Worm (Caenorhabditis elegans): ENCODE data around the gene C52G5.2.

The C52G5.2 gene

DNA sequence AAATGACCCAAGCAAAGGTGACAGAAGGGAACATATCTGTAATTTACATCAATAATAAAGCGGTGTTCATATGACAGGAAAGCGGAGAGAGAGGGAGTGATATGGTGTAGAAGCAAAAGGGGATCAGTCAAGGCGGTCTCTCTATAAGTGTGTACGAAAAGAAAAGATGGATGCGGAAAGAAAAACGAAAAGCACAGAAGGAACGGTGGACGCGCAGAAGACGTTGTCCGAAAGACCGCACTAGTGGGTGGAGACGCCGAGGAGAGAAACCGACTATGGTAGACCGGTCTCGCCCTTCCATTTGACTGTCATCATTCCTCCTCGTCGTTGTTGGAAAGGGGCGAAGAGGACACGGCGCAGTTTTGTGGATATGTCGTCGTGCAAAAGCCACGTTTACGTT lies at the start of gene C52G5.2:
C52G5.2 (plus strand) TSS at position 301 of the 400 bp plus-strand sequence.
- TF ChIP-seq C06A6.2 (GFP tag; conservative IDR thresholded peaks at IDR 0.05) (no peak), ztf-18 (tag; optimal IDR thresholded peaks at IDR 0.05) (no peak), B0019.2 (GFP tag; conservative IDR thresholded peaks at IDR 0.05) (no peak), nfyb-1 (GFP tag; IDR thresholded peaks at IDR 0.05) (no peak), F52B5.7 (tag; optimal IDR thresholded peaks at IDR 0.05) (no peak), snpc-4 (GFP tag; optimal IDR thresholded peaks at IDR 0.05) (no peak), snpc-4 (tag; optimal IDR thresholded peaks at IDR 0.05) (no peak), F49E8.2 (tag; optimal IDR thresholded peaks at IDR 0.05; ENCODE audit: insufficient read depth) (no peak), ZK185.1 (tag; optimal IDR thresholded peaks at IDR 0.05; ENCODE audit: poor library complexity, severe bottlenecking) (no peak), F57C9.4 (tag; optimal IDR thresholded peaks at IDR 0.05) (no peak), chd-7 (tag; optimal IDR thresholded peaks at IDR 0.05) (no peak), F10E7.11 (tag; optimal IDR thresholded peaks at IDR 0.05) (no peak), F22D6.2 (tag; optimal IDR thresholded peaks at IDR 0.05) (no peak), attf-5 (GFP tag; optimal IDR thresholded peaks at IDR 0.05) (no peak)

DNA sequence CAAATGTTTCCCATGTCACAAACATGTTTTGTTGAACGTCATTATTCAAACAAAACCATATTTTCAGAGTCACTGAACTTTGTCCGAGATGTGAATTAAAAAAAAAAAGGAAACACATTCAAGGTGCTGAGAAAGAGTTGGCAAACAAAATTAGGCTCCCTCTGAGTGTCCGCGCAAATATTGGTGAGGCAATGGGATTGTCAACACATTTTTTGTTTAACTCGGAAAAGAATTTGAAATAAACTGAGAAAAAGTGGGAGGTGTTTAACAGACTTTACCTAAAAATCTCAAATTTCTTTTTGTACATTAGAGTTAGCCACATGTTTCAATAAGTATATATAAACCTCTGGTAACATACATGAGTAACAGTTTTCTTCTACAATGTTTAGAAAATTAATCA lies 49.3 kb upstream of the C52G5.2 start, which contains the start of gene abf-6:
abf-6 (plus strand) TSS at position 323 of the 400 bp plus-strand sequence.
- TF ChIP-seq lsy-27 (tag; optimal IDR thresholded peaks at IDR 0.05; ENCODE audit: borderline replicate concordance, insufficient read depth) (no peak), lin-26 (GFP tag; IDR thresholded peaks at IDR 0.05) (no peak), Y56A3A.18 (GFP tag; IDR thresholded peaks at IDR 0.05) (no peak), snpc-1.1 (tag; optimal IDR thresholded peaks at IDR 0.05; ENCODE audit: insufficient read depth) (no peak), ccch-3 (GFP tag; optimal IDR thresholded peaks at IDR 0.05) (no peak), mel-28 (tag; optimal IDR thresholded peaks at IDR 0.05; ENCODE audit: borderline replicate concordance) (no peak)

DNA sequence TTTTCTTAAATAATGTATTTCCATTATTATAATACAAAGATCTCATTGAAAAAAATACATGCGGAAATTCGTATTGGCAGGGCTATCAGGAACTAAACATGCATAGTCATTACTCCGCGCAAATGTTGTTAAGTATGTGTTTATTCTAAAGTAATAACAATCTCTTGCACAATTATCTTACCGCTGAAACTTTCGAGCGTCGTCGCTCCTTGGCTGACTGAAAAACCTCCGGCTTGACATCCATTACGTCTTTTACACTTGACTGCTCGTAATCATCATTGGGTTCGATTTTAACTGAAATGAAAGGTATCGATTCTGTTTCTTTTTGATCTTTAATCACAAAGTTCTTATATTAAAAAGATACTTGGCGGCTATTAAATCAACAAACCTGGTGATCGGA lies 43.3 kb upstream of the C52G5.2 start:
- no peak for TF ChIP-seq zfh-2 (GFP tag; conservative IDR thresholded peaks at IDR 0.05)
- TF ChIP-seq ceh-79 (tag; optimal IDR thresholded peaks at IDR 0.05): no peak
- no peak for TF ChIP-seq tbx-9 (tag; optimal IDR thresholded peaks at IDR 0.05; ENCODE audit: borderline replicate concordance)
- TF ChIP-seq snpc-1.1 (tag; optimal IDR thresholded peaks at IDR 0.05; ENCODE audit: insufficient read depth): no peak

DNA sequence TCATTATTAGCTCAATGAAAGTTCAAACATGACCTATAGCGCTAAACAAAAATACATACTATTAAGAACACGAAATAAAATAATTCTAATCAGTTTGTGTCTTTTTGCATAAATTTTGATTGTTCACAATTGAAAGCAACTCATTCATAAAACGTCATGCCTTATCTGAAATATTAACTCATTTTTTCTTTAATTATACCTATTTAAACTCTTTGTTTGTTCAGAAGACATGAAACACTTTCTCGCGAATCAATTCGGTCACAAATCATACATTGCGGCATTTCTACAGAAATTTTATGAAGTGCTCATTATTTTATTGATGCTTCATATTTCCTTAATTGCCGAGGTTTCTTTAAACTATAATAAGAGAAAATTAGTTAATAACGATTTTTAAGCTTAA lies 36.2 kb upstream of the C52G5.2 start:
- TF ChIP-seq F55B11.4 (tag; optimal IDR thresholded peaks at IDR 0.05; ENCODE audit: borderline replicate concordance, insufficient read depth) (no peak), B0336.3 (GFP tag; IDR thresholded peaks at IDR 0.05) (no peak), nhr-80 (tag; optimal IDR thresholded peaks at IDR 0.05) (peak; percentile 64)

DNA sequence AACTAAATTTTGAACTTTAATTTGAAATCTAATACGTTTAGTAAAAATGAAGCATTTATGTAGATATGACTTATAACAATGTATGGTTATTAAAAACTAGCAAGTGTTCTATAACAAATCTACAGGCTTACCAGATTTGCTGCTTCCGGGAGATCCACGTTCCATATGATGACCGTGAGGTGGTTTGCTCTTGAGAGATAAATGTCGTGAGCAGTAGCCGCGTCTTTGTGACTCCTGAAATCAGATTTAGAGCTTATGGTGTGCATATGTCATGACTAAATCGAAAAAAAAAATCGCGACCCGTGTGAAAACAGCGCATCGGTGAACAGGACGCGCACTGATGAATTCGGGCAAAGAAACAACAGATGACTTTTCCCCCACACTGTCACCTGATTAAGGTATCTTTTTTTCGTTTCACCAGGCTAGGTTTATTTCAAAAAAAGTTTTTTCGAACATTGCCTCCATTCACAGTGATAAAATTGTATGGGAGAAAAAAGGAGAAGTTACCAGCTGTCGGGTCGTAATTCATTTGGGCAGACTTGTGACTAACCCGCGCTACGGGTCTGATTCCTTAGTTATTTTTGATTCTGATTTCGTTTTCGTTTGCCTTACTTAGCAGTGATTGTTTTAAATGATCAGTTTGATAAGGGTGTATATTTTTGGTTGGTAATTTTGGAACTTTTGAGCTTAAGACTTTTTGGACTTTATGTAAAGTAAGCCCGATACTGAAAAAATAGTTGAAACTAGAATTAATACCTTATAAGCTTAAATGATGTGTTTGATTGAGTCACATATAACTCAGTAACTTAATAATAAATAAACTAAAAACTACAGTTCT lies 34.8 kb upstream of the C52G5.2 start, which contains the start of gene nhr-27:
nhr-27 (minus strand) TSS at position 234 of the 838 bp plus-strand sequence.
- TF ChIP-seq atf-7 (tag; optimal IDR thresholded peaks at IDR 0.05): no peak
- no peak for TF ChIP-seq egl-44 (GFP tag; IDR thresholded peaks at IDR 0.05)
- no peak for TF ChIP-seq cebp-1 (GFP tag; IDR thresholded peaks at IDR 0.05)
- peak; percentile 12 for TF ChIP-seq cebp-1 (tag; optimal IDR thresholded peaks at IDR 0.05)
- no peak for TF ChIP-seq T26A5.8 (tag; optimal IDR thresholded peaks at IDR 0.05)
- no peak for TF ChIP-seq snpc-1.3 (tag; optimal IDR thresholded peaks at IDR 0.05; ENCODE audit: insufficient read depth)
- no peak for TF ChIP-seq B0035.1 (tag; optimal IDR thresholded peaks at IDR 0.05)
